Fruit fly (Drosophila melanogaster): ENCODE results near the gene Ppt1.

Gene Ppt1

DNA sequence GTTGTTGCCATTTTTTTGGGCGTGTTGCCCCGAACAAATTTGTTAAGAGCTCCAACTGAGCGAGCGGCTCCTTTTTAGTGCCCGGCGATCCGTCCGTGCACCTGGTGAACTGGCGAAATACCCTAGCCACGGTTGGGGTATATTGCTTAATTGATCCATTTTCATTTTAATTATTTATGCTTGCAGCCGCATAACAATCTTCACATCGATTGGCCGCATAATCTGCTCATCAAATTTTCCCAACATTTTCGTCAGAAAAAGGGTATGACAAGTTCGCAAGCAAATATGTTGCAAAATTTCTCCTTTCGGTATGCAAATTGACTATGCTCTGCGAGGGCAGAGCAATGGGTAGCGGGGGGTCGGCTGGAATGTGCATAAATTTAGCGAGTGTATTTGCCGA is 22.3 kb downstream of the Ppt1 start:
- no peak for TF ChIP-seq Hr96 (GFP tag; optimal IDR thresholded peaks at IDR 0.05)
- TF ChIP-seq cnc (optimal IDR thresholded peaks at IDR 0.05) = no peak
- no peak for TF ChIP-seq tj (GFP tag; optimal IDR thresholded peaks at IDR 0.05)
- TF ChIP-seq CG11617 (GFP tag; optimal IDR thresholded peaks at IDR 0.05) = no peak
- no peak for TF ChIP-seq kay (GFP tag; ENCODE audit: borderline replicate concordance)
- TF ChIP-seq CG12768 (GFP tag; optimal IDR thresholded peaks at IDR 0.05) = no peak
- TF ChIP-seq Crg-1 (GFP tag; optimal IDR thresholded peaks at IDR 0.05) = no peak
- no peak for TF ChIP-seq CG5204 (GFP tag; optimal IDR thresholded peaks at IDR 0.05)
- TF ChIP-seq Clk (GFP tag; optimal IDR thresholded peaks at IDR 0.05) = no peak
- TF ChIP-seq pad (GFP tag; optimal IDR thresholded peaks at IDR 0.05) = no peak
- TF ChIP-seq ovo (GFP tag; optimal IDR thresholded peaks at IDR 0.05) = no peak
- no peak for TF ChIP-seq CG14711 (tag; optimal IDR thresholded peaks at IDR 0.05)
- no peak for TF ChIP-seq CG1620 (GFP tag; optimal IDR thresholded peaks at IDR 0.05)
- no peak for TF ChIP-seq CG7101 (tag; optimal IDR thresholded peaks at IDR 0.05)
- no peak for TF ChIP-seq toe (GFP tag; optimal IDR thresholded peaks at IDR 0.05)
- no peak for TF ChIP-seq CG7045 (GFP tag; optimal IDR thresholded peaks at IDR 0.05)
- no peak for TF ChIP-seq bab1 (GFP tag; optimal IDR thresholded peaks at IDR 0.05)
- no peak for TF ChIP-seq Mnt (GFP tag; optimal IDR thresholded peaks at IDR 0.05)
- TF ChIP-seq cic (GFP tag; optimal IDR thresholded peaks at IDR 0.05) = no peak

DNA sequence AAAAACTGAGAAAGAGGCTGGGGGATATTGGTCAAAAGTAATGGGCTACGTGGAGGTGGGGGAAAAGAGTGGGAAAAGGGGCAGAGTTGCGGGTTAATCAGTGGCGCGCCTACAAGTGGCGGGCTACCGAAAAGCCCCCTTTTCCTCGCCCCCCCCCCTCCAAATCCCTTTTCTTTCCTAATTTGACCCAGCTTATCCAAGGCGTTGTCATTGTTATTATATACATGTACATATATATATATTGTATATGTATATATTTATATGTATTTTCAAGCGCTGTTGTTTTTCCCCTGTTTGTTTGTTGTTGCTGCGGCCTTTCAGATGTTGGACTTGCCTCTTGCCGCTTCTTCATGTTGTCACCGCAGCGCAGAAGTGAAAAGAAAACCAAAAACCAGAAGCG is 23.0 kb downstream of the Ppt1 start:
- TF ChIP-seq Crg-1 (GFP tag; optimal IDR thresholded peaks at IDR 0.05) (no peak), cnc (optimal IDR thresholded peaks at IDR 0.05) (no peak), tj (GFP tag; optimal IDR thresholded peaks at IDR 0.05) (no peak), bab1 (GFP tag; optimal IDR thresholded peaks at IDR 0.05) (no peak), CG7101 (tag; optimal IDR thresholded peaks at IDR 0.05) (no peak)

DNA sequence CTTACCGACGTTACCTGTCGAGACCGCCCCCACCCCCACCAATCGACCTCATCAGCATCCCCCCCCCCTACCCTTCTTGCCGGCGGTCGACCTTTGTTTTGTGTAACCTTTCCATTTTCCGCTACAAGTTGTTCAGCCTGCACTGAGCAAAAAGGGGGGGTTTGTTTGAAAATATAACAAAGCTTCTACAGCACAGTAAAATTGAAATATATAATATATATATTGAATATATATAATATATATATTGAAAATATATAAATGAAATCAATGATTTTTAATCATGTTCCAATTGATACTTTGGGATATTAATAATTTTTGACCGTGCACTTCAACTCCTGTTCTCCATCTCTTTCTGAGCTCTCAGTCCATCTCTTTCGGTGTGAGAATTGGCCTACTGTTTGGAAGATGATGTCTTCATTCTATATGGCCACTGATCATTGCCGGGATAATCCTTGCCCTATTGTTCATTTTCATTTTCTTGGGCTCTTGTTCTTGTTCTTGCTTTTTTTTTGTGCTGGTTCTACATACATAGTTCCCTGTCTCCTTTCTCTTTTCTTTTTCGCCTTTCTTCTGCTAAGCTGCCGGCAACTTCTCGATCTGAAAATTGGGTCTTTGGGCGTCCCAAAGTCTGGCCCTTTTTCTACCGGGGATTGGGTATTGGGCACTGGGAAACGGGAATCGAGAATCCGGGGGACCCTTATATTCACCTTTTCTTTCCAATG is 24.3 kb downstream of the Ppt1 start:
- no peak for TF ChIP-seq kay (GFP tag; ENCODE audit: borderline replicate concordance)
- no peak for TF ChIP-seq bab1 (GFP tag; optimal IDR thresholded peaks at IDR 0.05)
- no peak for TF ChIP-seq cic (GFP tag; optimal IDR thresholded peaks at IDR 0.05)
- no peak for TF ChIP-seq CG11617 (GFP tag; optimal IDR thresholded peaks at IDR 0.05)
- no peak for TF ChIP-seq CG1620 (GFP tag; optimal IDR thresholded peaks at IDR 0.05)
- TF ChIP-seq CG7045 (GFP tag; optimal IDR thresholded peaks at IDR 0.05) = no peak
- no peak for TF ChIP-seq Hr96 (GFP tag; optimal IDR thresholded peaks at IDR 0.05)
- TF ChIP-seq CG5204 (GFP tag; optimal IDR thresholded peaks at IDR 0.05) = no peak
- TF ChIP-seq pad (GFP tag; optimal IDR thresholded peaks at IDR 0.05) = no peak
- TF ChIP-seq CG33017 (tag; optimal IDR thresholded peaks at IDR 0.05) = no peak
- TF ChIP-seq Mnt (GFP tag; optimal IDR thresholded peaks at IDR 0.05) = no peak
- no peak for TF ChIP-seq ovo (GFP tag; optimal IDR thresholded peaks at IDR 0.05)
- no peak for TF ChIP-seq CG12768 (GFP tag; optimal IDR thresholded peaks at IDR 0.05)
- no peak for TF ChIP-seq cnc (optimal IDR thresholded peaks at IDR 0.05)
- no peak for TF ChIP-seq CG14711 (tag; optimal IDR thresholded peaks at IDR 0.05)
- TF ChIP-seq Clk (GFP tag; optimal IDR thresholded peaks at IDR 0.05) = no peak

DNA sequence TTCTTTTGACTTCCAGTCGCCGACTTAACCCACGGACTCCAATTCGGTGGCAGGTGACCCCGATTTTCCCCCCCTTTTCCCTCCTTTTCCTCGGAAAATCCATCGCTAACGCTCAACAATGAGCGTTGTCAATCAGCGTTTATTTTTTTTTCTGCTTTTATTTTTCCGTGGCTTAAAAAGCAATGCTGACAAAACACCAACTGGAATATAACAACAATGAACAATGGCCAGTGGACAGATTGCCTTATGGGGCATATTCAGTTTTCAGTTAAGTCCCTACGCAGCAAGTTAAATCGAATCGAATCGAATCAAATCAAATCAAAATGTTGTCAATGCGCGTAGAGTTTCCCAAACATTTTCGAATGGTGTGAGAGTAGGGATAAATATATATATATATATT is 26.2 kb downstream of the Ppt1 start:
- TF ChIP-seq Hr96 (GFP tag; optimal IDR thresholded peaks at IDR 0.05) (no peak), Clk (GFP tag; optimal IDR thresholded peaks at IDR 0.05) (no peak), toe (GFP tag; optimal IDR thresholded peaks at IDR 0.05) (no peak), CG11617 (GFP tag; optimal IDR thresholded peaks at IDR 0.05) (no peak), ovo (GFP tag; optimal IDR thresholded peaks at IDR 0.05) (no peak), CG12768 (GFP tag; optimal IDR thresholded peaks at IDR 0.05) (no peak), Crg-1 (GFP tag; optimal IDR thresholded peaks at IDR 0.05) (no peak), pad (GFP tag; optimal IDR thresholded peaks at IDR 0.05) (no peak), bab1 (GFP tag; optimal IDR thresholded peaks at IDR 0.05) (no peak), CG5204 (GFP tag; optimal IDR thresholded peaks at IDR 0.05) (no peak), cic (GFP tag; optimal IDR thresholded peaks at IDR 0.05) (no peak)

DNA sequence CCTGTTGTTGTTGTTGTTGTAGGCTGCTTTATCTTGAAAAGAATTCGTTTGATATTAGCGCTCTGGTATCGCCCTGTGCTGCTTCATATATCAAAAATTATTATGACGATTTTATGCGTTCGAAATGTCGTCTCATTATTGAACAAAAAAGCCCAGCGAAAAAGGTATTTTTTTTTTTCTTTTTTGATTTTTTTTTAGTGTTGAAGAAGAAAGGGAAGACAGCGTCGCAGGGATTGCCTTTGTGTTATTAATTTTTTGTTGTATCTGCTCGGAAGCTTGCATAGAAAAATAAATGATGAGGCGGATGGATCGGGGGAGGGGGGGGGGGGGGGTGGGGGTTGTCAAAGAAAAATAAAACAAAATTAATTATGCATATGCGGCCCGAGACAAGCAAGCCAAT is 27.8 kb downstream of the Ppt1 start:
- no peak for TF ChIP-seq Mnt (GFP tag; optimal IDR thresholded peaks at IDR 0.05)
- TF ChIP-seq CG7101 (tag; optimal IDR thresholded peaks at IDR 0.05) = no peak
- TF ChIP-seq Hr96 (GFP tag; optimal IDR thresholded peaks at IDR 0.05) = no peak
- TF ChIP-seq CG11617 (GFP tag; optimal IDR thresholded peaks at IDR 0.05) = no peak
- no peak for TF ChIP-seq Clk (GFP tag; optimal IDR thresholded peaks at IDR 0.05)
- TF ChIP-seq toe (GFP tag; optimal IDR thresholded peaks at IDR 0.05) = no peak
- TF ChIP-seq pad (GFP tag; optimal IDR thresholded peaks at IDR 0.05) = no peak
- no peak for TF ChIP-seq tj (GFP tag; optimal IDR thresholded peaks at IDR 0.05)
- no peak for TF ChIP-seq Crg-1 (GFP tag; optimal IDR thresholded peaks at IDR 0.05)
- TF ChIP-seq CG14711 (tag; optimal IDR thresholded peaks at IDR 0.05) = no peak
- no peak for TF ChIP-seq CG7045 (GFP tag; optimal IDR thresholded peaks at IDR 0.05)
- no peak for TF ChIP-seq bab1 (GFP tag; optimal IDR thresholded peaks at IDR 0.05)
- TF ChIP-seq CG12768 (GFP tag; optimal IDR thresholded peaks at IDR 0.05) = no peak
- TF ChIP-seq cnc (optimal IDR thresholded peaks at IDR 0.05) = no peak

DNA sequence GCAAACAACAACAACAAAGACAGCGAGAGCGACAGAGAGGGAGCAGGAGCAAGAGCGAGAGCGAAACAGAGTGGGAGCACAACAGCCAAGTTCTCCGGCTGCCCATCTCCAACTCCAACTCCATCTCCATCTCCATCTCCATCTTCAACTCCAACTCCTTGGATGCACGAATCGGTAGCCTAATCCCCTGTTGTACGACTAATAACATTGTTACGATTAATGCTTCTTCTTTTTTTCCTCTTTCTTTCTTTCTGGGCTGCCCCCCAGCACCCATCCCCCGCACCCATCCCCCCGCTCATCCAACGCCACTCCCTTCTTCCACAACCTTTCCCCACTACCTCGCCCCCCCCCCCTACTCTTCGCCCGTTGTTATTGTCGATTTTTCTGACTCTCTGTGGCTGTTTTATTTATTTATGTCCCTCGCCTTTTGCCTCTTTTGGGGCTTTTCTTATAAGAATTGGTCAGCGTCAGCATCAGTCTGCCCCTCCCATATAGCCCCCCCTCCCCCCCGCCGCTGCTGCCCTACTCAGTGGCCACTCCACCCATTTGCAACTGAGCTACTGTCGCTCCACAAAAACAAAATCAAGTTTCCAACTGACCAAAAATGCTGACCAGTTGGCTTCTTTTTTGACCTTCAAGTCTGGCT is 28.7 kb downstream of the Ppt1 start:
- TF ChIP-seq CG1620 (GFP tag; optimal IDR thresholded peaks at IDR 0.05) (no peak), CG14711 (tag; optimal IDR thresholded peaks at IDR 0.05) (no peak), CG7101 (tag; optimal IDR thresholded peaks at IDR 0.05) (no peak), CG7045 (GFP tag; optimal IDR thresholded peaks at IDR 0.05) (no peak), Crg-1 (GFP tag; optimal IDR thresholded peaks at IDR 0.05) (no peak), ovo (GFP tag; optimal IDR thresholded peaks at IDR 0.05) (no peak), toe (GFP tag; optimal IDR thresholded peaks at IDR 0.05) (no peak)
